Fruit fly (Drosophila melanogaster) whole organism, embryonic: ENCODE results near the gene Dpm1.
A peak's percentile ranks its signal among the peaks of the same experiment; 100 is the strongest.

Experiments used
- B-H1 ChIP-seq: fragments of 200-800 bp; sonication (Bioruptor generic); IDR thresholded peaks from 3 replicates; pipeline ENCODE4 v1.3.6; 2022; ENCODE audit warnings: missing biosample characterization, missing genetic modification characterization
- Bteb2 ChIP-seq: fragments of 200-800 bp; sonication (Bioruptor generic); optimal IDR thresholded peaks from 2 replicates; lab custom pipeline; 2016; ENCODE audit warnings: missing biosample characterization, missing genetic modification characterization
- CG10209 ChIP-seq: fragments of 200-800 bp; sonication (Bioruptor generic); optimal IDR thresholded peaks from 3 replicates; lab custom pipeline; 2017; ENCODE audit warnings: missing biosample characterization, mild to moderate bottlenecking, missing genetic modification characterization, missing genetic modification reagents
- CG1024 ChIP-seq: fragments of 200-800 bp; sonication (Bioruptor generic); IDR thresholded peaks from 2 replicates; pipeline ENCODE4 v1.3.6; 2022; ENCODE audit warnings: missing biosample characterization, missing genetic modification characterization
- CG11085 ChIP-seq: fragments of 200-800 bp; sonication (Bioruptor generic); IDR thresholded peaks from 2 replicates; pipeline ENCODE4 v1.3.6; 2022; ENCODE audit warnings: missing biosample characterization, missing genetic modification characterization
- CG12219 ChIP-seq: fragments of 200-800 bp; sonication (Bioruptor generic); optimal IDR thresholded peaks from 3 replicates; lab custom pipeline; 2018; ENCODE audit warnings: missing biosample characterization, mild to moderate bottlenecking, missing genetic modification characterization
- CG12659 ChIP-seq: fragments of 200-800 bp; sonication (Bioruptor generic); optimal IDR thresholded peaks from 3 replicates; lab custom pipeline; 2017; ENCODE audit warnings: mild to moderate bottlenecking, missing biosample characterization, missing genetic modification reagents, missing genetic modification characterization
- CG13894 ChIP-seq: fragments of 200-800 bp; sonication (Bioruptor generic); optimal IDR thresholded peaks from 3 replicates; lab custom pipeline; 2018; ENCODE audit warnings: missing biosample characterization, mild to moderate bottlenecking, missing genetic modification characterization, moderate library complexity
- CG15479 ChIP-seq: fragments of 200-800 bp; sonication (Bioruptor generic); optimal IDR thresholded peaks from 3 replicates; lab custom pipeline; 2019; ENCODE audit warnings: missing biosample characterization, mild to moderate bottlenecking, missing genetic modification characterization, moderate library complexity
- CG15514 ChIP-seq: fragments of 200-800 bp; sonication (Bioruptor generic); optimal IDR thresholded peaks from 3 replicates; lab custom pipeline; 2017; ENCODE audit warnings: missing biosample characterization, missing genetic modification characterization, mild to moderate bottlenecking, moderate library complexity, missing genetic modification reagents
- CG1602 ChIP-seq: fragments of 200-800 bp; sonication (Bioruptor generic); optimal IDR thresholded peaks from 3 replicates; lab custom pipeline; 2016; ENCODE audit warnings: missing biosample characterization, missing genetic modification characterization
- CG31224 ChIP-seq: fragments of 200-800 bp; sonication (Bioruptor generic); IDR thresholded peaks from 2 replicates; pipeline ENCODE4 v1.3.6; 2022; ENCODE audit warnings: missing biosample characterization, missing genetic modification characterization
- CG3163 ChIP-seq: fragments of 200-800 bp; sonication (Bioruptor generic); optimal IDR thresholded peaks from 3 replicates; lab custom pipeline; 2016; ENCODE audit warnings: missing biosample characterization, missing genetic modification characterization
- CG3995 ChIP-seq: fragments of 200-800 bp; sonication (Bioruptor generic); optimal IDR thresholded peaks from 3 replicates; lab custom pipeline; 2016; ENCODE audit warnings: missing biosample characterization, missing genetic modification characterization
- CG4707 ChIP-seq: fragments of 200-800 bp; sonication (Bioruptor generic); optimal IDR thresholded peaks from 2 replicates; lab custom pipeline; 2018; ENCODE audit warnings: missing biosample characterization, mild to moderate bottlenecking, missing genetic modification characterization, moderate library complexity
- CG6683 ChIP-seq: fragments of 200-800 bp; sonication (Bioruptor generic); optimal IDR thresholded peaks from 2 replicates; lab custom pipeline; 2017; ENCODE audit warnings: missing biosample characterization, mild to moderate bottlenecking, missing genetic modification characterization, missing genetic modification reagents
- CG6765 ChIP-seq: fragments of 200-800 bp; sonication (Bioruptor generic); optimal IDR thresholded peaks from 3 replicates; lab custom pipeline; 2017; ENCODE audit warnings: missing biosample characterization, mild to moderate bottlenecking, missing genetic modification characterization
- CG6813 ChIP-seq: fragments of 200-800 bp; sonication (Bioruptor generic); optimal IDR thresholded peaks from 2 replicates; lab custom pipeline; 2017; ENCODE audit warnings: missing biosample characterization, missing genetic modification characterization, mild to moderate bottlenecking, moderate library complexity, missing genetic modification reagents
- CG7839 ChIP-seq: fragments of 200-800 bp; sonication (Bioruptor generic); optimal IDR thresholded peaks from 3 replicates; lab custom pipeline; 2018; ENCODE audit warnings: missing biosample characterization, mild to moderate bottlenecking, missing genetic modification characterization, moderate library complexity
- CG7928 ChIP-seq: fragments of 200-800 bp; sonication (Bioruptor generic); optimal IDR thresholded peaks from 2 replicates; lab custom pipeline; 2017; ENCODE audit warnings: missing biosample characterization, mild to moderate bottlenecking, missing genetic modification characterization
- CG8359 ChIP-seq: fragments of 200-800 bp; sonication (Bioruptor generic); optimal IDR thresholded peaks from 2 replicates; lab custom pipeline; 2017; ENCODE audit warnings: missing biosample characterization, mild to moderate bottlenecking, missing genetic modification characterization, borderline replicate concordance
- CG8944 ChIP-seq: fragments of 200-800 bp; sonication (Bioruptor generic); optimal IDR thresholded peaks from 3 replicates; lab custom pipeline; 2016; ENCODE audit warnings: missing biosample characterization, missing genetic modification characterization
- CG9932 ChIP-seq: fragments of 200-800 bp; sonication (Bioruptor generic); IDR thresholded peaks from 2 replicates; pipeline ENCODE4 v1.3.6; 2022; ENCODE audit warnings: missing biosample characterization, missing genetic modification characterization
- CoRest ChIP-seq: fragments of 200-800 bp; sonication (Bioruptor generic); optimal IDR thresholded peaks from 3 replicates; lab custom pipeline; 2018; ENCODE audit warnings: missing biosample characterization, mild to moderate bottlenecking, missing genetic modification characterization, moderate library complexity
- Dll ChIP-seq: fragments of 200-800 bp; sonication (Bioruptor generic); IDR thresholded peaks from 4 replicates; pipeline ENCODE4 v1.3.6; 2022; ENCODE audit warnings: missing biosample characterization, missing genetic modification characterization; ENCODE audit not compliant: partially characterized antibody
- E2f1 ChIP-seq: fragments of 200-800 bp; sonication (Bioruptor generic); IDR thresholded peaks from 2 replicates; pipeline ENCODE4 v1.3.6; 2022; ENCODE audit warnings: missing biosample characterization, missing genetic modification characterization
- Gsc ChIP-seq: fragments of 200-800 bp; sonication (Bioruptor generic); IDR thresholded peaks from 2 replicates; pipeline ENCODE4 v1.3.6; 2022; ENCODE audit warnings: missing biosample characterization, missing genetic modification characterization
- HLH4C ChIP-seq: fragments of 200-800 bp; sonication (Bioruptor generic); IDR thresholded peaks from 3 replicates; pipeline ENCODE4 v1.3.6; 2022; ENCODE audit warnings: missing biosample characterization, missing genetic modification characterization; ENCODE audit not compliant: partially characterized antibody
- HmgD ChIP-seq: fragments of 200-800 bp; sonication (Bioruptor generic); optimal IDR thresholded peaks from 3 replicates; lab custom pipeline; 2016; ENCODE audit warnings: missing biosample characterization, missing genetic modification characterization
- Hmr ChIP-seq: fragments of 200-800 bp; sonication (Bioruptor generic); optimal IDR thresholded peaks from 3 replicates; lab custom pipeline; 2017; ENCODE audit warnings: mild to moderate bottlenecking, missing biosample characterization, missing genetic modification reagents, missing genetic modification characterization
- Lhr ChIP-seq: fragments of 200-800 bp; sonication (Bioruptor generic); optimal IDR thresholded peaks from 3 replicates; lab custom pipeline; 2017; ENCODE audit warnings: mild to moderate bottlenecking, missing biosample characterization, missing genetic modification reagents, missing genetic modification characterization
- MBD-R2 ChIP-seq: fragments of 200-800 bp; sonication (Bioruptor generic); IDR thresholded peaks from 2 replicates; pipeline ENCODE4 v1.3.6; 2022; ENCODE audit warnings: missing biosample characterization, missing genetic modification characterization
- PHDP ChIP-seq: fragments of 200-800 bp; sonication (Bioruptor generic); optimal IDR thresholded peaks from 3 replicates; lab custom pipeline; 2018; ENCODE audit warnings: missing biosample characterization, mild to moderate bottlenecking, missing genetic modification characterization, moderate library complexity
- Six4 ChIP-seq: fragments of 200-800 bp; sonication (Bioruptor generic); optimal IDR thresholded peaks from 2 replicates; lab custom pipeline; 2016; ENCODE audit warnings: missing biosample characterization, missing genetic modification characterization
- ap ChIP-seq: fragments of 200-800 bp; sonication (Bioruptor generic); IDR thresholded peaks from 2 replicates; pipeline ENCODE4 v1.3.6; 2022; ENCODE audit warnings: missing biosample characterization, missing genetic modification characterization
- ara ChIP-seq: fragments of 200-800 bp; sonication (Bioruptor generic); IDR thresholded peaks from 2 replicates; pipeline ENCODE4 v1.3.6; 2022; ENCODE audit warnings: missing biosample characterization, missing genetic modification characterization
- bab2 ChIP-seq: fragments of 200-800 bp; sonication (Bioruptor generic); optimal IDR thresholded peaks from 2 replicates; lab custom pipeline; 2016; ENCODE audit warnings: missing biosample characterization, missing genetic modification characterization
- btn ChIP-seq: fragments of 200-800 bp; sonication (Bioruptor generic); optimal IDR thresholded peaks from 2 replicates; lab custom pipeline; 2016; ENCODE audit warnings: missing biosample characterization, missing genetic modification characterization
- cad ChIP-seq: fragments of >200 bp; optimal IDR thresholded peaks from 2 replicates; lab custom pipeline; 2017; ENCODE audit warnings: missing biosample characterization, missing genetic modification characterization
- dan ChIP-seq: fragments of 200-800 bp; sonication (Bioruptor generic); IDR thresholded peaks from 2 replicates; pipeline ENCODE4 v1.3.6; 2022; ENCODE audit warnings: missing biosample characterization, missing genetic modification characterization
- dati ChIP-seq: fragments of 200-800 bp; sonication (Bioruptor generic); IDR thresholded peaks from 2 replicates; pipeline ENCODE4 v1.3.6; 2022; ENCODE audit warnings: missing biosample characterization, missing genetic modification characterization
- en ChIP-seq: fragments of 200-800 bp; sonication (Bioruptor generic); optimal IDR thresholded peaks from 2 replicates; lab custom pipeline; 2016; ENCODE audit warnings: missing biosample characterization, missing genetic modification characterization
- inv ChIP-seq: fragments of 200-800 bp; sonication (Bioruptor generic); IDR thresholded peaks from 2 replicates; pipeline ENCODE4 v1.3.6; 2022; ENCODE audit warnings: missing biosample characterization, missing genetic modification characterization; ENCODE audit not compliant: partially characterized antibody
- mam ChIP-seq: fragments of 200-800 bp; sonication (Bioruptor generic); optimal IDR thresholded peaks from 3 replicates; lab custom pipeline; 2016; ENCODE audit warnings: missing biosample characterization, missing genetic modification characterization
- pum ChIP-seq: fragments of 200-800 bp; sonication (Bioruptor generic); optimal IDR thresholded peaks from 2 replicates; lab custom pipeline; 2016; ENCODE audit warnings: missing biosample characterization, missing genetic modification characterization
- rib ChIP-seq: fragments of 200-800 bp; sonication (Bioruptor generic); IDR thresholded peaks from 2 replicates; pipeline ENCODE4 v1.3.6; 2022; ENCODE audit warnings: missing biosample characterization, missing genetic modification characterization
- sens-2 ChIP-seq: fragments of 200-800 bp; sonication (Bioruptor generic); IDR thresholded peaks from 2 replicates; pipeline ENCODE4 v1.3.6; 2022; ENCODE audit warnings: missing biosample characterization, missing genetic modification characterization
- shn ChIP-seq: fragments of 200-800 bp; sonication (Bioruptor generic); optimal IDR thresholded peaks from 3 replicates; lab custom pipeline; 2016; ENCODE audit warnings: missing biosample characterization, missing genetic modification characterization
- sna ChIP-seq: fragments of 200-800 bp; sonication (Bioruptor generic); IDR thresholded peaks from 2 replicates; pipeline ENCODE4 v1.3.6; 2022; ENCODE audit warnings: missing biosample characterization, missing genetic modification characterization; ENCODE audit not compliant: partially characterized antibody
- sug ChIP-seq: fragments of 200-800 bp; optimal IDR thresholded peaks from 2 replicates; lab custom pipeline; 2019; ENCODE audit warnings: missing biosample characterization, mild to moderate bottlenecking, missing genetic modification characterization, moderate library complexity
- z ChIP-seq: fragments of 200-800 bp; sonication (Bioruptor generic); IDR thresholded peaks from 3 replicates; pipeline ENCODE4 v1.3.6; 2022; ENCODE audit warnings: missing biosample characterization, missing genetic modification characterization

The Dpm1 gene

DNA sequence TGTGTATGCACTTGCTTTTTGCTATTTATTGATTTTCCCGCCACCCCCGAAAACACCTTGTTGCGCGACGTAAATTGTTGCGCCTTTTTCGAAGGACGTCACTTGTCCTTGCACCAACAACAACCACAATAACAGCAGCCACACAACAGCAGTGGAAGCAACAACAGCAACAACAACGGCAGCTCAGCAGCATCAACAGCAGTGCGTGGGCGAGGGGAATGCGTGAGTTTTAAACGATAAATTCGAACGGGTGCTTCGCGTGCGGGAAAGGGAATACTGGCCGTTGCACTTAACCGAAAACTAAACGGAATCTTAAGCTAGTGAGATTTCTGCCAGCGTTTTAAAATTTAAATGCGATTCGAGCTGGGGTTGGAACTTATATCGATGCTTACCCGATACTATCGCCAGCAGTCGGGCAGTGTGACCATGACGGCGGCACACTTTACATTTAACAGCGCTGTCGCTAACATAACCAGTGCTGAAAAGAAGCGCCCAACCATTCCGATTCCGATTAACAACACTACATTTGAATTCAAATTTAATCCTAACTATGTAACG lies 17.7 kb downstream of the Dpm1 start, which contains the start of gene cyst (continued):
- TF ChIP-seq Lhr (GFP tag; lab: Kevin White, UChicago) = peak; percentile 80
- TF ChIP-seq Hmr (GFP tag; lab: Kevin White, UChicago) = peak; percentile 71
- TF ChIP-seq pum = no peak
- no peak for TF ChIP-seq ara (GFP tag; lab: Robert Waterston, UW)
- no peak for TF ChIP-seq CG7839 (tag; lab: Kevin White, UChicago)
- TF ChIP-seq CG6813 (GFP tag; lab: Kevin White, UChicago) = no peak
- TF ChIP-seq CG15514 (GFP tag; lab: Kevin White, UChicago) = peak; percentile 83
- TF ChIP-seq B-H1 (GFP tag; lab: Robert Waterston, UW) = no peak
- TF ChIP-seq Six4 (GFP tag; lab: Kevin White, UChicago) = peak; percentile 9
- TF ChIP-seq CG8944 (GFP tag; lab: Kevin White, UChicago) = peak; percentile 3
- TF ChIP-seq E2f1 (GFP tag; lab: Robert Waterston, UW) = no peak
- no peak for TF ChIP-seq CG10209
- peak; percentile 95 for TF ChIP-seq sna (GFP tag; lab: Robert Waterston, UW)
- no peak for TF ChIP-seq CG1602 (GFP tag; lab: Kevin White, UChicago)
- TF ChIP-seq Dll = peak; percentile 97
- TF ChIP-seq CG13894 = no peak
- TF ChIP-seq CG7928 (GFP tag; lab: Kevin White, UChicago) = no peak
- no peak for TF ChIP-seq btn (GFP tag; lab: Kevin White, UChicago)
- TF ChIP-seq CG1024 (GFP tag; lab: Robert Waterston, UW) = no peak
- TF ChIP-seq CG3995 (GFP tag; lab: Kevin White, UChicago) = peak; percentile 37
- TF ChIP-seq CG12659 (GFP tag; lab: Kevin White, UChicago) = peak; percentile 81
- no peak for TF ChIP-seq CG11085
- no peak for TF ChIP-seq PHDP (tag; lab: Kevin White, UChicago)
- TF ChIP-seq MBD-R2 (GFP tag; lab: Robert Waterston, UW) = peak; percentile 64
- peak; percentile 94 for TF ChIP-seq HLH4C
- TF ChIP-seq dan = no peak
- no peak for TF ChIP-seq CG12219
- TF ChIP-seq en (GFP tag; lab: Kevin White, UChicago) = peak; percentile 20
- peak; percentile 2 for TF ChIP-seq shn (GFP tag; lab: Kevin White, UChicago)
- peak; percentile 70 for TF ChIP-seq mam
- no peak for TF ChIP-seq cad (GFP tag; lab: Kevin White, UChicago)
- TF ChIP-seq bab2 = peak; percentile 13
- peak; percentile 2 for TF ChIP-seq Bteb2
- TF ChIP-seq CG3163 (GFP tag; lab: Kevin White, UChicago) = peak; percentile 20
- peak; percentile 21 for TF ChIP-seq sug (tag; lab: Kevin White, UChicago)
- TF ChIP-seq CG6683 (GFP tag; lab: Kevin White, UChicago) = no peak
- no peak for TF ChIP-seq CG8359
- no peak for TF ChIP-seq rib (GFP tag; lab: Robert Waterston, UW)
- no peak for TF ChIP-seq CG4707
- TF ChIP-seq CG6765 (GFP tag; lab: Kevin White, UChicago) = no peak
- TF ChIP-seq Gsc (GFP tag; lab: Robert Waterston, UW) = no peak
- TF ChIP-seq inv (GFP tag; lab: Robert Waterston, UW) = peak; percentile 94
- TF ChIP-seq HmgD (GFP tag; lab: Kevin White, UChicago) = peak; percentile 54
- TF ChIP-seq z (GFP tag; lab: Robert Waterston, UW) = no peak
- TF ChIP-seq dati (GFP tag; lab: Robert Waterston, UW) = no peak
- peak; percentile 61 for TF ChIP-seq CG15479 (GFP tag; lab: Kevin White, UChicago)
- peak; percentile 72 for TF ChIP-seq CG9932 (GFP tag; lab: Robert Waterston, UW)
- no peak for TF ChIP-seq CG31224 (GFP tag; lab: Robert Waterston, UW)
- no peak for TF ChIP-seq sens-2
- peak; percentile 60 for TF ChIP-seq CoRest (tag; lab: Kevin White, UChicago)
- no peak for TF ChIP-seq ap (GFP tag; lab: Robert Waterston, UW)
